Fruit fly (Drosophila melanogaster): Measurements from ENCODE around the gene CG42346.

CG42346 gene

DNA sequence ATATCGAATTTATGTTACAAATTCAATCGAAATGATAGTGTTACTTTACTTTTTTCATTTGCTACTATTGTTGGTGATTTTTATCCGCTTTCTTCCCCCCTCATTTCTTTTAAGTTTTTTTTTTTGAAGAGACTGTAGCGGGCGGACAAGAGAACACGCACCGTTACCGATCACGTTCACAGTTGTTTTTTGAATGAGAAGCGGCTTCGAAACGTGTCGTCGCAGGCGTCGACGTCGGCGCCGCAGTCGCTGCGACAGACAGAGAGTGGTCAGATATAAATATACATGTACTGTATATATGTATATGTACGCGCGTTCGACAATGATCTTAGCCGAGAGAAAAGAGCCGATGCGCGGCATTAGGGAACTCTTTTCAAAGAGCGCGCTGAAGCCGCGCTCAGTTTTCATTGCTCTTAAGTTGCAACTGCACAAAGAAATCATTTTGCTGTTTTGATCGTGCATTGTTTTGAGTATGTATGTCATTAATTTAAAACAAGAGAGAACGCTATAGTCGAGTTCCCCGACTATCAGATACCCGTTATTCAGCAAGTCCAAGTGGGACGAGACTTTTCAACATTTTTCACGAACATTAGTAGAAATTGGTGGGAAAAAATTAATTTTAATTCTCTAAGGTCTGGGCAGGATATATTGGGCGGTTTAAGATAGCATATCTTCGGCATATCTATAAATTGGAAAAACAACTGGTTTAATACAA, 23.0 kb downstream of the CG42346 start, which contains the start of gene fog (continued):
- TF ChIP-seq CG7839 (tag; optimal IDR thresholded peaks at IDR 0.05) (no peak), HLH3B (GFP tag; IDR thresholded peaks at IDR 0.05) (no peak), MESR4 (GFP tag; optimal IDR thresholded peaks at IDR 0.05) (no peak), Atf-2 (GFP tag; optimal IDR thresholded peaks at IDR 0.05) (no peak), Scr (GFP tag; IDR thresholded peaks at IDR 0.05; ENCODE audit: partially characterized antibody) (peak; percentile 34), wek (GFP tag; optimal IDR thresholded peaks at IDR 0.05) (no peak), trem (tag; optimal IDR thresholded peaks at IDR 0.05) (no peak), CG17361 (GFP tag; IDR thresholded peaks at IDR 0.05) (no peak), ato (GFP tag; IDR thresholded peaks at IDR 0.05; ENCODE audit: partially characterized antibody) (peak; percentile 30; the same call in 1 of the 2 replicates), CG17829 (tag; optimal IDR thresholded peaks at IDR 0.05) (peak; percentile 57), kni (GFP tag; optimal IDR thresholded peaks at IDR 0.05) (peak; percentile 64), CG10274 (GFP tag; optimal IDR thresholded peaks at IDR 0.05) (no peak), Dp (GFP tag; optimal IDR thresholded peaks at IDR 0.05) (no peak), CG8281 (tag; optimal IDR thresholded peaks at IDR 0.05) (no peak), CG6791 (GFP tag; IDR thresholded peaks at IDR 0.05; ENCODE audit: partially characterized antibody) (peak; percentile 72), gfzf (GFP tag; optimal IDR thresholded peaks at IDR 0.05) (no peak), pros (GFP tag; optimal IDR thresholded peaks at IDR 0.05) (peak; percentile 14), CG17568 (GFP tag; optimal IDR thresholded peaks at IDR 0.05) (no peak), CG7963 (GFP tag; IDR thresholded peaks at IDR 0.05; ENCODE audit: partially characterized antibody) (peak; percentile 37; the same call in 1 of the 3 replicates), CG2199 (GFP tag; IDR thresholded peaks at IDR 0.05) (peak; percentile 64; the same call in 2 of the 3 replicates), CG11085 (GFP tag; IDR thresholded peaks at IDR 0.05) (no peak), Mes4 (GFP tag; optimal IDR thresholded peaks at IDR 0.05) (no peak), Six4 (GFP tag; optimal IDR thresholded peaks at IDR 0.05) (no peak), hbn (GFP tag; IDR thresholded peaks at IDR 0.05; ENCODE audit: partially characterized antibody) (no peak), HLH4C (GFP tag; IDR thresholded peaks at IDR 0.05; ENCODE audit: partially characterized antibody) (peak; percentile 69), lmd (GFP tag; IDR thresholded peaks at IDR 0.05) (no peak), zen (tag; optimal IDR thresholded peaks at IDR 0.05) (no peak), vnd (GFP tag; IDR thresholded peaks at IDR 0.05; ENCODE audit: partially characterized antibody) (peak; percentile 38; the same call in 1 of the 3 replicates), CG9437 (GFP tag; optimal IDR thresholded peaks at IDR 0.05) (no peak), rib (GFP tag; IDR thresholded peaks at IDR 0.05) (no peak), CG3726 (GFP tag; IDR thresholded peaks at IDR 0.05) (no peak), al (GFP tag; IDR thresholded peaks at IDR 0.05) (no peak), grau (tag; optimal IDR thresholded peaks at IDR 0.05) (no peak), CG7745 (tag; optimal IDR thresholded peaks at IDR 0.05) (no peak), fd3F (GFP tag; optimal IDR thresholded peaks at IDR 0.05) (no peak), GATAe (GFP tag; conservative IDR thresholded peaks at IDR 0.05) (no peak), hkb (optimal IDR thresholded peaks at IDR 0.05) (no peak), hkb (GFP tag; IDR thresholded peaks at IDR 0.05) (no peak), chinmo (GFP tag; IDR thresholded peaks at IDR 0.05; ENCODE audit: partially characterized antibody) (0 out of 4 replicates have a peak, but pooled peaks have one; percentile 34), cato (GFP tag; optimal IDR thresholded peaks at IDR 0.05; ENCODE audit: borderline replicate concordance) (no peak), Doc2 (GFP tag; IDR thresholded peaks at IDR 0.05) (no peak), Lpt (GFP tag; optimal IDR thresholded peaks at IDR 0.05) (no peak), CG4360 (GFP tag; IDR thresholded peaks at IDR 0.05) (no peak), CG3163 (GFP tag; optimal IDR thresholded peaks at IDR 0.05) (peak; percentile 88), zen2 (GFP tag; IDR thresholded peaks at IDR 0.05; ENCODE audit: partially characterized antibody) (no peak), CG3407 (GFP tag; optimal IDR thresholded peaks at IDR 0.05) (no peak), nerfin-2 (GFP tag; IDR thresholded peaks at IDR 0.05; ENCODE audit: partially characterized antibody) (peak; percentile 49), Atf6 (GFP tag; IDR thresholded peaks at IDR 0.05) (no peak), chif (GFP tag; optimal IDR thresholded peaks at IDR 0.05) (no peak)
